Fruit fly (Drosophila melanogaster): Measurements from ENCODE around the gene Mst98Ca.

- no peak for TF ChIP-seq insv (optimal IDR thresholded peaks at IDR 0.05)
- TF ChIP-seq h (optimal IDR thresholded peaks at IDR 0.05), result no peak
- TF ChIP-seq psq (optimal IDR thresholded peaks at IDR 0.05), result no peak
- TF ChIP-seq Sin3A (optimal IDR thresholded peaks at IDR 0.05), result no peak
- no peak for TF ChIP-seq ttk (optimal IDR thresholded peaks at IDR 0.05)
- no peak for TF ChIP-seq Myc (optimal IDR thresholded peaks at IDR 0.05)
Observed at dm6 chr3R:28291038-28291437, at the start of gene Mst98Ca.
